Worm (Caenorhabditis elegans): ENCODE results near the gene tdo-2.

Gene tdo-2

DNA sequence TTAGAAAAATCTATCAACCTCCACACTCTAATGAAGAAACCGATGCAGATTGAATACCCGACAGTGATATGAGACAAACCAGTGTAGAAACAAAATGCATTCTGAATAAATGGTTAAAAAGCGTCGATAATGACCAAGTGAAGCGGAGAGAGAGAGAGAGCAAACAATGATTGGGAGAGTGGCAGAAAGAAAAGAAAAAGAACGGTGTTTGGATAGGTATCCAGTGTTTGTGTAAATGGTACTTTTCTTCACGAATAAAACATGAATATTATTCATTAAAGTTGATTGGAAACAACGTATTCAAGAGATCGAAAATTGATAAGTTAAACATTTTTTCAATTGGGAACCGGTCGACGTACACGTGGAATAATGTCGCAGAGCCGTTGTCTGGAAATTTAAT is 50.3 kb downstream of the tdo-2 start, which contains the start of gene F01F1.15:
Gene F01F1.15, minus strand, starts transcription at position 101 of the 400 bp plus-strand sequence.
- TF ChIP-seq pha-4 (tag; optimal IDR thresholded peaks at IDR 0.05) (peak; percentile 13), ZK546.5 (tag; optimal IDR thresholded peaks at IDR 0.05) (no peak)

ce11 chrIII:5868401-5868800 is 51.4 kb downstream of the tdo-2 start, which contains the start of gene eng-1:
Gene eng-1, minus strand, starts transcription at chrIII:5868501.
- TF ChIP-seq elt-3 (tag; optimal IDR thresholded peaks at IDR 0.05) (no peak), ceh-28 (tag; optimal IDR thresholded peaks at IDR 0.05) (no peak), pha-4 (tag; optimal IDR thresholded peaks at IDR 0.05) (no peak), elt-2 (tag; optimal IDR thresholded peaks at IDR 0.05) (no peak), mml-1 (tag; optimal IDR thresholded peaks at IDR 0.05) (no peak), nhr-28 (tag; optimal IDR thresholded peaks at IDR 0.05) (no peak), jun-1 (tag; optimal IDR thresholded peaks at IDR 0.05) (no peak), eor-1 (tag; optimal IDR thresholded peaks at IDR 0.05) (no peak)

All from whole organism, L3 larva.